Worm (Caenorhabditis elegans): Measurements from ENCODE around the gene ZK673.5.

ce11 chrII:10452620-10453019, 8.7 kb upstream of the ZK673.5 start, which contains the start of gene ZK673.4:
- TF ChIP-seq zfh-2 (GFP tag; conservative IDR thresholded peaks at IDR 0.05): no peak
- no peak for TF ChIP-seq ztf-28 (GFP tag; IDR thresholded peaks at IDR 0.05)
- no peak for TF ChIP-seq hsf-1 (GFP tag; IDR thresholded peaks at IDR 0.05)
- TF ChIP-seq tbp1 (GFP tag; optimal IDR thresholded peaks at IDR 0.05): no peak
- TF ChIP-seq madf-8 (GFP tag; conservative IDR thresholded peaks at IDR 0.05): no peak
- no peak for TF ChIP-seq pha-4 (tag; optimal IDR thresholded peaks at IDR 0.05)
- TF ChIP-seq ztf-26 (tag; optimal IDR thresholded peaks at IDR 0.05): no peak
- no peak for TF ChIP-seq madf-3 (GFP tag; IDR thresholded peaks at IDR 0.05)
- TF ChIP-seq fkh-3 (tag; optimal IDR thresholded peaks at IDR 0.05): no peak
- no peak for TF ChIP-seq F55B11.4 (tag; optimal IDR thresholded peaks at IDR 0.05; ENCODE audit: borderline replicate concordance, insufficient read depth)
- no peak for TF ChIP-seq efl-1 (GFP tag; optimal IDR thresholded peaks at IDR 0.05)
- no peak for TF ChIP-seq Y53G8AR.9 (GFP tag; conservative IDR thresholded peaks at IDR 0.05)
- no peak for TF ChIP-seq snpc-4 (GFP tag; optimal IDR thresholded peaks at IDR 0.05)
- no peak for TF ChIP-seq snpc-4 (tag; optimal IDR thresholded peaks at IDR 0.05)
- no peak for TF ChIP-seq C17E4.6 (GFP tag; IDR thresholded peaks at IDR 0.05)

Measured in whole organism, young adult.